Worm (Caenorhabditis elegans) whole organism, L4/young adult: ENCODE data around the gene his-63.

Experiments used
- dao-5 ChIP-seq: sonication (generic microtip); optimal IDR thresholded peaks from 2 replicates; lab custom pipeline; 2016; ENCODE audit warnings: missing genotype, missing genetic modification characterization, moderate library complexity, missing compliant biosample characterization
- him-1 ChIP-seq: sonication (generic microtip); optimal IDR thresholded peaks from 2 replicates; lab custom pipeline; 2016; ENCODE audit warnings: missing genotype, missing genetic modification reagents, missing genetic modification characterization, missing compliant biosample characterization

DNA sequence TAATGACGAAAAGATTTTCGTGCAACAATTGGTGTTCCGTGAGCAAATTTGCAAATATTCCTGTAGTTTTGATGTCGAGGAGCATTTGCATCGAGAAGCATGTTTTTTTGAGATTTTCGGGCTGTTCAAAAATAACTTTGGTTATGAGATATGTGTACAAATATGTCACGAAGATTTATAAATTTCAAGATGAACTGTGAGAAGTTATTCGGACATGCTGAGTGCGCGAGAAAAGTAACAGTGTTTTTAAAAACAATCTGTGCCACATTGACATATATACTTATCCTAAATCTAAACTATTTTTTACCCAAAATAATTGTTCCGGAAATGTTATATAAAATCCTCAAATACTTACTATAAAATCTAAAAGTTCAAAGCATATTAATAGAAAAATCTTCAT is 15.0 kb upstream of the his-63 start, which contains the start of gene F22B3.7:
- TF ChIP-seq dao-5 (tag; lab: Kevin White, UChicago): no peak
- TF ChIP-seq him-1: no peak
